Worm (Caenorhabditis elegans) whole organism, L1 larva: Measurements from ENCODE around the gene str-232.

Experiments used
- aly-2 ChIP-seq: fragments of 150-350 bp; optimal IDR thresholded peaks from 2 replicates; lab custom pipeline; 2014; ENCODE audit warnings: missing biosample characterization, missing genetic modification characterization
- ceh-82 ChIP-seq, 3 experiments: fragments of 150-350 bp in 1 of 3; sonication (generic microtip) in 2 of 3; optimal IDR thresholded peaks; 2 replicates each; lab custom pipeline; 2014 to 2017; ENCODE audit warnings: missing biosample characterization in 3 of 3, missing genetic modification characterization in 3 of 3
- ceh-90 ChIP-seq: sonication (generic microtip); optimal IDR thresholded peaks from 2 replicates; lab custom pipeline; 2016; ENCODE audit warnings: missing genetic modification characterization, missing compliant biosample characterization
- hpl-2 ChIP-seq: fragments of 150-350 bp; optimal IDR thresholded peaks from 2 replicates; lab custom pipeline; 2014; ENCODE audit warnings: missing biosample characterization, missing genetic modification reagents, missing genetic modification characterization
- nhr-76 ChIP-seq: sonication (generic microtip); optimal IDR thresholded peaks from 2 replicates; lab custom pipeline; 2017; ENCODE audit warnings: missing biosample characterization, missing genetic modification characterization
- nhr-77 ChIP-seq: fragments of 150-350 bp; optimal IDR thresholded peaks from 2 replicates; lab custom pipeline; 2014; ENCODE audit warnings: missing biosample characterization, missing genetic modification characterization
- skn-1 ChIP-seq: fragments of 150-350 bp; optimal IDR thresholded peaks from 2 replicates; lab custom pipeline; 2014; ENCODE audit warnings: missing biosample characterization, missing genetic modification characterization
- zag-1 ChIP-seq: fragments of 150-350 bp; optimal IDR thresholded peaks from 2 replicates; lab custom pipeline; 2014; ENCODE audit warnings: missing biosample characterization, missing genetic modification characterization

DNA sequence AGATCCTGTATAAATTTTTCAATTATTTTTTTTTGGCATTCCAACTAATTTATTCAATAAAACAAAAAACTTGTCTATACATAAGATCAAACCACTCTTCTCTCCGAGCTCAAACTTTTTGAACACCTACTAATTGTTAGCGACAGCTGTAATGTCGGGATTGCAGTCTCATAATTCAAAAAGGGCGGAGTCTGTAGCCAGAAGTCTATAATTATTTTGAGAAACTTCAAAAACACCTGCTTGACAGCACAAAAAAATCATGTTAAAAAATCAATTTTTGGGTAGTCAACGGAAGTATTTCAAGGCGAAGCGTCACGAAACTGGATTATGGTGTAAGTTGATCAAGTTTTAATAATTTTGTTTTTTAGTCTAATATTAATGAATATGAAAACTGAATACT, 4.5 kb upstream of the str-232 start, which contains the start of gene srx-44:
- no peak for TF ChIP-seq hpl-2 (GFP tag; lab: Kevin White, UChicago)
- no peak for TF ChIP-seq skn-1 (tag; lab: Kevin White, UChicago)
- TF ChIP-seq nhr-76 (tag; lab: Kevin White, UChicago) = no peak
- no peak for TF ChIP-seq ceh-90 (tag; lab: Kevin White, UChicago)
- TF ChIP-seq aly-2 (tag; lab: Kevin White, UChicago) = no peak
- no peak for TF ChIP-seq nhr-77
- no peak for TF ChIP-seq ceh-82 (tag; optimal IDR thresholded peaks at IDR 0.05; lab: Kevin White, UChicago)
- TF ChIP-seq zag-1 = no peak
